Worm (Caenorhabditis elegans): Measurements from ENCODE around the gene dpy-31.

Gene dpy-31

DNA sequence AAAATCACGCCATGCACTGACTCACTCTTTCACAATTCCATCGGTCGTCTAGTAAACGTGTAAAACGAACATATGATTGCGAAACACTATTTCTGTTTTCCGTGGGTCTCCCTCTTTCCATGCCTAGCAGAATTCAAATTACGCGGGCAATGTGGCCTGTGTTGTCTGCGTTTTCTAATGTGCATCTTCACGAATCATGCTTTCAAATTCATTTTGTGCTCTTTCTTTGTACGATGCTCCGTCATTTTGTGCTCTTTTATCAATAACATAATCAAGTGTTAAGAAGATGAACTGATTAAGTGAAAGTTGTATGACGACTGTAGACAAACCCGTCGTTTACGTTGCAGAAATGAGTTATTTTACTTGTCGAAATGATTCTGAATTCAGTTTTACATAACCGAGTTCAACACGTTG is 36.2 kb upstream of the dpy-31 start (continued):
- peak; percentile 29 for TF ChIP-seq jun-1 (tag; optimal IDR thresholded peaks at IDR 0.05)
- TF ChIP-seq dpl-1 (GFP tag; optimal IDR thresholded peaks at IDR 0.05), result peak; percentile 69
- TF ChIP-seq lin-1 (GFP tag; IDR thresholded peaks at IDR 0.05), result peak; percentile 67

DNA sequence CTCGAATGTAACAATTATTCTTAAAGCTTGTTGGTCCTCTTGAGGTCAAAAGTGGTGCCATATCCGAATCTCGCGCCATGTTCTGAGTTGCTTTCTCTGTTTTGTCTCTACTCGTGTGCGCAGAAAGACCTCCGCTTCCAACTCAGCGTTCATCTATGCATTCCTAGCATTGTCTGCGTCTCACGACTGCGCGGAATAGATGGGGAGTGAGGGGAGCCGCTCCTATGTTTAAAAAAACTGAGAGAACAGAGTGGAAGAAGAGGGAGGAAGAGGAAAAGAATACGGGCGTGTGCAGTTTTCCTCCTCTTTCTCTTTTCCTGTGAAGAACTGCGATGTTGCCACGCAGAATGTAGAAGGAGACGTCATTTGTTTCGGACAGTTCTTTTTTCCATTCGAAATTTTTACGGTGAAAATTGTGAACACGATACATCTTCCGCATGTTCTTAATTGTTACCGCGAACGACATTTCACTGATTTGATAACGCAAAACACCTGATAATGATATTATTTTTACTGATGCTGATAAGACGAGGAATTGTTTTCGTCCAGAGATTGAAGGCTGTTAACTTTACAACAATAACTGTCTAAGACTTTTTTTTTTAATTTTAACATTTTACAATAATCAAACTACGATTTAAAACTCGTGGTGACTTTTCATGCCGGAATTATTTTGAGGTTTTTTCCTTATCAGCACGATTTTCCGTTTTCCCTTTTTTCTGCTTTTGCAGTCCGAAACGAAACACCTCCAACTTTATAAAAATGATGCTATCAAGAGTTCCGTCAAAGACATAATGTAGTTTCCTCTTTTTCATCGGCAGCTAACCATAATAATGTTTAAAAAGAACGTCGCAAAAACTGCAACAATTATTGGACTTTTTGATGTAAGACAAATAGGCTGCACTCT is 35.1 kb upstream of the dpy-31 start:
- TF ChIP-seq dpl-1 (GFP tag; optimal IDR thresholded peaks at IDR 0.05) (peak; percentile 2), dve-1 (tag; optimal IDR thresholded peaks at IDR 0.05; ENCODE audit: insufficient read depth) (peak; percentile 12), ama-1 (optimal IDR thresholded peaks at IDR 0.05) (peak; percentile 2), set-16 (GFP tag; IDR thresholded peaks at IDR 0.05) (peak; percentile 31), pqm-1 (tag; optimal IDR thresholded peaks at IDR 0.05) (peak; percentile 84), daf-16 (GFP tag; optimal IDR thresholded peaks at IDR 0.05) (no peak), daf-16 (tag; optimal IDR thresholded peaks at IDR 0.05) (peak; percentile 74), jun-1 (tag; optimal IDR thresholded peaks at IDR 0.05) (peak; percentile 2), F37D6.2 (tag; optimal IDR thresholded peaks at IDR 0.05) (peak; percentile 9), nhr-6 (tag; optimal IDR thresholded peaks at IDR 0.05) (peak; percentile 29), R02D3.7 (tag; optimal IDR thresholded peaks at IDR 0.05) (no peak), mep-1 (tag; optimal IDR thresholded peaks at IDR 0.05) (peak; percentile 76), nhr-28 (tag; optimal IDR thresholded peaks at IDR 0.05) (peak; percentile 69), Y75B8A.6 (GFP tag; IDR thresholded peaks at IDR 0.05) (no peak), egl-43 (GFP tag; IDR thresholded peaks at IDR 0.05) (peak; percentile 61; the same call in 1 of the 2 replicates), hif-1 (tag; optimal IDR thresholded peaks at IDR 0.05) (peak in 1 of 2 experiments; percentile 20), mdl-1 (tag; optimal IDR thresholded peaks at IDR 0.05) (peak in 1 of 2 experiments; percentile 41), egl-27 (tag; optimal IDR thresholded peaks at IDR 0.05) (no peak), fkh-10 (GFP tag; optimal IDR thresholded peaks at IDR 0.05) (peak; percentile 21), madf-9 (GFP tag; conservative IDR thresholded peaks at IDR 0.05) (0 out of 2 replicates have a peak, but pooled peaks have one; percentile 23), D1046.2 (GFP tag; IDR thresholded peaks at IDR 0.05) (no peak), gei-8 (GFP tag; optimal IDR thresholded peaks at IDR 0.05) (no peak), F26F4.8 (GFP tag; conservative IDR thresholded peaks at IDR 0.05) (no peak), lsy-2 (tag; optimal IDR thresholded peaks at IDR 0.05) (peak in 1 of 2 experiments; percentile 57), mes-2 (tag; optimal IDR thresholded peaks at IDR 0.05; ENCODE audit: poor library complexity, severe bottlenecking) (peak; percentile 51), aha-1 (tag) (no peak), hmg-1.1 (GFP tag; IDR thresholded peaks at IDR 0.05) (peak; percentile 80), dmd-6 (GFP tag; IDR thresholded peaks at IDR 0.05) (peak; percentile 45), hlh-11 (tag; optimal IDR thresholded peaks at IDR 0.05) (peak; percentile 58), T20F7.1 (GFP tag; optimal IDR thresholded peaks at IDR 0.05) (peak; percentile 19), php-3 (GFP tag; IDR thresholded peaks at IDR 0.05) (peak; percentile 89), lin-1 (GFP tag; IDR thresholded peaks at IDR 0.05) (0 out of 2 replicates have a peak, but pooled peaks have one; percentile 37), nhr-41 (GFP tag; IDR thresholded peaks at IDR 0.05) (no peak), spr-1 (tag; optimal IDR thresholded peaks at IDR 0.05) (no peak), ztf-7 (tag; optimal IDR thresholded peaks at IDR 0.05) (peak; percentile 5), hlh-30 (tag; optimal IDR thresholded peaks at IDR 0.05; ENCODE audit: insufficient read depth) (peak; percentile 40), ztf-11 (tag; optimal IDR thresholded peaks at IDR 0.05) (no peak), daf-12 (tag; optimal IDR thresholded peaks at IDR 0.05) (no peak), rbr-2 (tag; optimal IDR thresholded peaks at IDR 0.05) (peak; percentile 64)
